Worm (Caenorhabditis elegans): Measurements from ENCODE around the gene twk-6.

ce11 chrIII:4779855-4780254 lies 37.1 kb downstream of the twk-6 start, which contains the start of gene B0393.9:
- TF ChIP-seq lsy-2 (tag; optimal IDR thresholded peaks at IDR 0.05) (no peak), unc-62 (GFP tag; optimal IDR thresholded peaks at IDR 0.05) (no peak), nhr-12 (tag; optimal IDR thresholded peaks at IDR 0.05) (no peak), unc-39 (tag; optimal IDR thresholded peaks at IDR 0.05) (no peak), ces-1 (GFP tag; optimal IDR thresholded peaks at IDR 0.05) (no peak)
